Fruit fly (Drosophila melanogaster) whole organism, embryonic: ENCODE results near the gene osp.

ENCODE experiments used
- CG10654 ChIP-seq: fragments of 200-800 bp; sonication (Bioruptor generic); optimal IDR thresholded peaks from 2 replicates; lab custom pipeline; 2016; ENCODE audit warnings: missing biosample characterization, missing genetic modification characterization
- CG10979 ChIP-seq: fragments of 200-800 bp; sonication (Bioruptor generic); optimal IDR thresholded peaks from 2 replicates; lab custom pipeline; 2018; ENCODE audit warnings: missing biosample characterization, mild to moderate bottlenecking, missing genetic modification characterization, moderate library complexity
- CG11093 ChIP-seq: fragments of 200-800 bp; sonication (Bioruptor generic); IDR thresholded peaks from 3 replicates; pipeline ENCODE4 v1.3.6; 2022; ENCODE audit warnings: missing biosample characterization, missing genetic modification characterization
- CG11696 ChIP-seq: fragments of 200-800 bp; sonication (Bioruptor generic); IDR thresholded peaks from 2 replicates; pipeline ENCODE4 v1.3.6; 2022; ENCODE audit warnings: missing biosample characterization, missing genetic modification characterization
- CG12071 ChIP-seq: fragments of 200-800 bp; sonication (Bioruptor generic); optimal IDR thresholded peaks from 3 replicates; lab custom pipeline; 2018; ENCODE audit warnings: missing biosample characterization, mild to moderate bottlenecking, missing genetic modification characterization
- CG15073 ChIP-seq: fragments of 200-800 bp; sonication (Bioruptor generic); optimal IDR thresholded peaks from 2 replicates; lab custom pipeline; 2016; ENCODE audit warnings: missing biosample characterization, missing genetic modification characterization
- CG16813 ChIP-seq: fragments of 200-800 bp; sonication (Bioruptor generic); IDR thresholded peaks from 3 replicates; pipeline ENCODE4 v1.3.6; 2022; ENCODE audit warnings: missing biosample characterization, missing genetic modification characterization; ENCODE audit not compliant: partially characterized antibody
- CG16815 ChIP-seq: fragments of 200-800 bp; sonication (Bioruptor generic); optimal IDR thresholded peaks from 3 replicates; lab custom pipeline; 2017; ENCODE audit warnings: missing biosample characterization, mild to moderate bottlenecking, missing genetic modification characterization
- CG1792 ChIP-seq: fragments of 200-800 bp; sonication (Bioruptor generic); optimal IDR thresholded peaks from 2 replicates; lab custom pipeline; 2016; ENCODE audit warnings: missing biosample characterization, missing genetic modification characterization
- CG18262 ChIP-seq: fragments of 200-800 bp; optimal IDR thresholded peaks from 3 replicates; lab custom pipeline; 2019; ENCODE audit warnings: missing biosample characterization, mild to moderate bottlenecking, missing genetic modification characterization, moderate library complexity
- CG18476 ChIP-seq: fragments of 200-800 bp; sonication (Bioruptor generic); optimal IDR thresholded peaks from 2 replicates; lab custom pipeline; 2016; ENCODE audit warnings: missing biosample characterization, mild to moderate bottlenecking, missing genetic modification characterization
- CG2199 ChIP-seq: fragments of 200-800 bp; sonication (Bioruptor generic); IDR thresholded peaks from 3 replicates; pipeline ENCODE4 v1.3.6; 2022; ENCODE audit warnings: missing biosample characterization, missing genetic modification characterization
- CG3065 ChIP-seq: fragments of 200-800 bp; sonication (Bioruptor generic); optimal IDR thresholded peaks from 2 replicates; lab custom pipeline; 2016; ENCODE audit warnings: missing biosample characterization, missing genetic modification characterization
- CG32532 ChIP-seq: fragments of 200-800 bp; sonication (Bioruptor generic); IDR thresholded peaks from 2 replicates; pipeline ENCODE4 v1.3.6; 2022; ENCODE audit warnings: missing biosample characterization, missing genetic modification characterization
- CG3847 ChIP-seq: fragments of 200-800 bp; sonication (Bioruptor generic); IDR thresholded peaks from 2 replicates; pipeline ENCODE4 v1.3.6; 2022; ENCODE audit warnings: missing biosample characterization, missing genetic modification characterization
- CG4360 ChIP-seq: fragments of 200-800 bp; sonication (Bioruptor generic); IDR thresholded peaks from 2 replicates; pipeline ENCODE4 v1.3.6; 2022; ENCODE audit warnings: missing biosample characterization, missing genetic modification characterization
- CG7372 ChIP-seq: fragments of 200-800 bp; sonication (Bioruptor generic); IDR thresholded peaks from 2 replicates; pipeline ENCODE4 v1.3.6; 2022; ENCODE audit warnings: missing biosample characterization, missing genetic modification characterization
- CG7786 ChIP-seq: fragments of 200-800 bp; sonication (Bioruptor generic); optimal IDR thresholded peaks from 2 replicates; lab custom pipeline; 2016; ENCODE audit warnings: missing biosample characterization, missing genetic modification characterization
- CG8089 ChIP-seq: fragments of 200-800 bp; sonication (Bioruptor generic); optimal IDR thresholded peaks from 3 replicates; lab custom pipeline; 2016; ENCODE audit warnings: missing biosample characterization, missing genetic modification characterization
- CG8281 ChIP-seq: fragments of 200-800 bp; sonication (Bioruptor generic); optimal IDR thresholded peaks from 2 replicates; lab custom pipeline; 2018; ENCODE audit warnings: missing biosample characterization, mild to moderate bottlenecking, missing genetic modification characterization, moderate library complexity
- Dp ChIP-seq: fragments of 200-800 bp; sonication (Bioruptor generic); optimal IDR thresholded peaks from 2 replicates; lab custom pipeline; 2018; ENCODE audit warnings: missing biosample characterization, mild to moderate bottlenecking, missing genetic modification characterization, moderate library complexity
- ERR ChIP-seq: fragments of 200-800 bp; sonication (Bioruptor generic); optimal IDR thresholded peaks from 2 replicates; lab custom pipeline; 2016; ENCODE audit warnings: missing biosample characterization, missing genetic modification characterization
- Eip74EF ChIP-seq, 2 experiments: fragments of 200-800 bp in 1 of 2; fragments of >200 bp in 1 of 2; sonication (Bioruptor generic) in 1 of 2; optimal IDR thresholded peaks; 2 replicates each; lab custom pipeline; 2017 to 2019; ENCODE audit warnings: missing biosample characterization in 2 of 2, missing genetic modification characterization in 2 of 2, mild to moderate bottlenecking in 1 of 2, moderate library complexity in 1 of 2
- Ets97D ChIP-seq: fragments of 200-800 bp; sonication (Bioruptor generic); optimal IDR thresholded peaks from 3 replicates; lab custom pipeline; 2016; ENCODE audit warnings: missing biosample characterization, missing genetic modification characterization
- Hr3 ChIP-seq: fragments of 200-800 bp; sonication (Bioruptor generic); optimal IDR thresholded peaks from 3 replicates; lab custom pipeline; 2016; ENCODE audit warnings: missing biosample characterization, missing genetic modification characterization
- NK7.1 ChIP-seq: fragments of 200-800 bp; sonication (Bioruptor generic); optimal IDR thresholded peaks from 3 replicates; lab custom pipeline; 2016; ENCODE audit warnings: missing biosample characterization, missing genetic modification characterization
- Ravus ChIP-seq: fragments of 200-800 bp; sonication (Bioruptor generic); IDR thresholded peaks from 2 replicates; pipeline ENCODE4 v1.3.6; 2022; ENCODE audit warnings: missing biosample characterization, missing genetic modification characterization
- Sox100B ChIP-seq: fragments of 200-800 bp; sonication (Bioruptor generic); optimal IDR thresholded peaks from 3 replicates; lab custom pipeline; 2018; ENCODE audit warnings: missing biosample characterization, mild to moderate bottlenecking, missing genetic modification characterization
- TFAM ChIP-seq: fragments of 200-800 bp; sonication (Bioruptor generic); optimal IDR thresholded peaks from 2 replicates; lab custom pipeline; 2017; ENCODE audit warnings: missing biosample characterization, missing genetic modification characterization, inconsistent platforms
- abd-A ChIP-seq: fragments of 200-800 bp; sonication (Bioruptor generic); optimal IDR thresholded peaks from 3 replicates; lab custom pipeline; 2019; ENCODE audit warnings: missing biosample characterization, mild to moderate bottlenecking, missing genetic modification characterization, moderate library complexity
- ap ChIP-seq: fragments of 200-800 bp; sonication (Bioruptor generic); IDR thresholded peaks from 2 replicates; pipeline ENCODE4 v1.3.6; 2022; ENCODE audit warnings: missing biosample characterization, missing genetic modification characterization
- chif ChIP-seq, 2 experiments: fragments of 200-800 bp; sonication (Bioruptor generic); optimal IDR thresholded peaks; 3 replicates each; lab custom pipeline; 2016; ENCODE audit warnings: missing biosample characterization in 2 of 2, missing genetic modification characterization in 2 of 2
- disco-r ChIP-seq: fragments of 200-800 bp; sonication (Bioruptor generic); optimal IDR thresholded peaks from 2 replicates; lab custom pipeline; 2016; ENCODE audit warnings: missing biosample characterization, missing genetic modification characterization
- fru ChIP-seq: fragments of >200 bp; optimal IDR thresholded peaks from 2 replicates; lab custom pipeline; 2017
- gcm2 ChIP-seq: fragments of 200-800 bp; sonication (Bioruptor generic); optimal IDR thresholded peaks from 2 replicates; lab custom pipeline; 2016; ENCODE audit warnings: missing biosample characterization, missing genetic modification characterization
- grn ChIP-seq: fragments of 200-800 bp; sonication (Bioruptor generic); optimal IDR thresholded peaks from 3 replicates; lab custom pipeline; 2017; ENCODE audit warnings: missing biosample characterization, missing genetic modification characterization
- her ChIP-seq: fragments of 200-800 bp; sonication (Bioruptor generic); optimal IDR thresholded peaks from 2 replicates; lab custom pipeline; 2016; ENCODE audit warnings: missing biosample characterization, missing genetic modification characterization
- hth ChIP-seq: fragments of >200 bp; optimal IDR thresholded peaks from 2 replicates; lab custom pipeline; 2017; ENCODE audit warnings: inconsistent platforms
- jing ChIP-seq: fragments of 200-800 bp; sonication (Bioruptor generic); optimal IDR thresholded peaks from 2 replicates; lab custom pipeline; 2018; ENCODE audit warnings: missing biosample characterization, mild to moderate bottlenecking, missing genetic modification characterization
- knrl ChIP-seq: fragments of 200-800 bp; sonication (Bioruptor generic); IDR thresholded peaks from 3 replicates; pipeline ENCODE4 v1.3.6; 2022; ENCODE audit warnings: missing biosample characterization, missing genetic modification characterization; ENCODE audit not compliant: partially characterized antibody
- onecut ChIP-seq: fragments of 200-800 bp; sonication (Bioruptor generic); IDR thresholded peaks from 2 replicates; pipeline ENCODE4 v1.3.6; 2022; ENCODE audit warnings: missing biosample characterization, missing genetic modification characterization
- pzg ChIP-seq: fragments of 200-800 bp; sonication (Bioruptor generic); optimal IDR thresholded peaks from 3 replicates; lab custom pipeline; 2018; ENCODE audit warnings: missing biosample characterization, mild to moderate bottlenecking, missing genetic modification characterization, moderate library complexity
- run ChIP-seq: fragments of 200-800 bp; sonication (Bioruptor generic); optimal IDR thresholded peaks from 3 replicates; lab custom pipeline; 2018; ENCODE audit warnings: missing biosample characterization, mild to moderate bottlenecking, missing genetic modification characterization
- scrt ChIP-seq: fragments of 200-800 bp; sonication (Bioruptor generic); optimal IDR thresholded peaks from 2 replicates; lab custom pipeline; 2018; ENCODE audit warnings: missing biosample characterization, mild to moderate bottlenecking, missing genetic modification characterization, moderate library complexity
- sisA ChIP-seq: fragments of 200-800 bp; sonication (Bioruptor generic); IDR thresholded peaks from 2 replicates; pipeline ENCODE4 v1.3.6; 2022; ENCODE audit warnings: missing biosample characterization, missing genetic modification characterization
- tgo ChIP-seq: fragments of 200-800 bp; sonication (Bioruptor generic); IDR thresholded peaks from 3 replicates; pipeline ENCODE4 v1.3.6; 2022; ENCODE audit warnings: missing biosample characterization, missing genetic modification characterization
- toy ChIP-seq: fragments of 200-800 bp; sonication (Bioruptor generic); IDR thresholded peaks from 2 replicates; pipeline ENCODE4 v1.3.6; 2022; ENCODE audit warnings: missing biosample characterization, missing genetic modification characterization
- usp ChIP-seq: fragments of >200 bp; optimal IDR thresholded peaks from 2 replicates; lab custom pipeline; 2017; ENCODE audit warnings: missing biosample characterization, missing genetic modification characterization
- z ChIP-seq: fragments of 200-800 bp; sonication (Bioruptor generic); IDR thresholded peaks from 3 replicates; pipeline ENCODE4 v1.3.6; 2022; ENCODE audit warnings: missing biosample characterization, missing genetic modification characterization
- zfh1 ChIP-seq: fragments of 200-800 bp; sonication (Bioruptor generic); IDR thresholded peaks from 3 replicates; pipeline ENCODE4 v1.3.6; 2022; ENCODE audit warnings: missing biosample characterization, missing genetic modification characterization

The osp gene

DNA sequence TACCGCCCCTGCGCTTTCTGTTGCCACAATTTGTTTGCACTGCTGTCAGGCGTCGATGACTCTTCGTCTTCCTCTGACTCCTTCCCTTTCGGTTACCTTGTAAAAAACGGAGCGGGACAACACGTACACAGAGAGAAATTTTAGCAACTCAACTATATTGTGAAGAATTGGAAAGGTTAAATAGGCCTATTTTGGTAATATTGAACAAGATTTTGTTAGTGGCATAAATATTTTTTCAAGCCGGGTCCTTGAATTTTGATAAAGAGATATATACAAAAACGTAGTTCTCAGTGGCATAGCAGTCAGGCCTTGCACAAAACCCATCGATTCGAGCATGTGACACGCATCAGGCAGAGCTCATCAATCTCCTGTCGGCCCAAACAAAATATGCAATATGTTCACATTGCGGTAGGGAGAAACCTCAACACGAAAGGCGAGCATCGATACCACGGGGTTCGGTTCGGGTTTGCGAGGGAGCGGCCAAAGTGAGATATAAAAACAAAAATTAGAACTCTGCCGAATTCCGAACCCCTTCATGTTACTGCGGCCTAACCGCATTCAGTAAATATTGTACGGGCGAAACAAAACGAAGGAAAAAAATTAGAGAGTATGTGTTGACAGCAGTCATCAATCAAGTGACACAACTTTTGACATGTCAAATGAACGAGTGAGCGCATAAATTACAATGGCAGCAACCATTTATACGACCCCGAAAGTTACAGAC lies 135.1 kb downstream of the osp start (continued):
- TF ChIP-seq CG12071 (GFP tag; lab: Kevin White, UChicago) (peak; percentile 39), CG7372 (GFP tag; lab: Robert Waterston, UW) (peak; percentile 56; the same call in 1 of the 2 replicates), CG18262 (peak; percentile 90), ap (GFP tag; lab: Robert Waterston, UW) (peak; percentile 48), CG10979 (tag; lab: Kevin White, UChicago) (peak; percentile 87), z (GFP tag; lab: Robert Waterston, UW) (0 out of 3 replicates have a peak, but pooled peaks have one; percentile 51), Eip74EF (GFP tag; optimal IDR thresholded peaks at IDR 0.05; lab: Kevin White, UChicago) (peak in 1 of 2 experiments; percentile 42), CG11696 (GFP tag; lab: Robert Waterston, UW) (no peak), NK7.1 (GFP tag; lab: Kevin White, UChicago) (peak; percentile 49), jing (GFP tag; lab: Kevin White, UChicago) (peak; percentile 59), ERR (GFP tag; lab: Kevin White, UChicago) (peak; percentile 53), chif (GFP tag; optimal IDR thresholded peaks at IDR 0.05; lab: Kevin White, UChicago) (peak; percentile 70 to 87), usp (no peak), run (tag; lab: Kevin White, UChicago) (peak; percentile 5), grn (peak; percentile 5), CG1792 (GFP tag; lab: Kevin White, UChicago) (peak; percentile 63), CG3065 (GFP tag; lab: Kevin White, UChicago) (no peak), CG8281 (tag; lab: Kevin White, UChicago) (peak; percentile 19), knrl (GFP tag; lab: Robert Waterston, UW) (no peak), CG3847 (GFP tag; lab: Robert Waterston, UW) (peak; percentile 46; the same call in 1 of the 2 replicates), sisA (GFP tag; lab: Robert Waterston, UW) (peak; percentile 53), CG18476 (peak; percentile 56), CG2199 (0 out of 3 replicates have a peak, but pooled peaks have one; percentile 52), CG8089 (GFP tag; lab: Kevin White, UChicago) (peak; percentile 62), CG11093 (GFP tag; lab: Robert Waterston, UW) (0 out of 3 replicates have a peak, but pooled peaks have one; percentile 43), Dp (GFP tag; lab: Kevin White, UChicago) (no peak), tgo (GFP tag; lab: Robert Waterston, UW) (peak; percentile 44; the same call in 2 of the 3 replicates), CG16813 (GFP tag; lab: Robert Waterston, UW) (no peak), Ets97D (peak; percentile 42), abd-A (no peak), hth (lab: Kevin White, UChicago) (peak; percentile 96), Hr3 (GFP tag; lab: Kevin White, UChicago) (peak; percentile 54), her (peak; percentile 40), fru (lab: Kevin White, UChicago) (no peak), disco-r (GFP tag; lab: Kevin White, UChicago) (peak; percentile 66), pzg (no peak), Ravus (GFP tag; lab: Robert Waterston, UW) (peak; percentile 7; the same call in 1 of the 2 replicates), gcm2 (GFP tag; lab: Kevin White, UChicago) (no peak), CG15073 (GFP tag; lab: Kevin White, UChicago) (peak; percentile 3), CG10654 (GFP tag; lab: Kevin White, UChicago) (peak; percentile 74), onecut (GFP tag; lab: Robert Waterston, UW) (peak; percentile 70), Sox100B (peak; percentile 62), TFAM (peak; percentile 50), CG32532 (GFP tag; lab: Robert Waterston, UW) (peak; percentile 24; the same call in 1 of the 2 replicates), zfh1 (GFP tag; lab: Robert Waterston, UW) (peak; percentile 90), CG4360 (peak; percentile 45; the same call in 1 of the 2 replicates), CG7786 (GFP tag; lab: Kevin White, UChicago) (peak; percentile 67), scrt (GFP tag; lab: Kevin White, UChicago) (peak; percentile 50), toy (GFP tag; lab: Robert Waterston, UW) (0 out of 2 replicates have a peak, but pooled peaks have one; percentile 17), CG16815 (GFP tag; lab: Kevin White, UChicago) (peak; percentile 80)
